Fruit fly (Drosophila melanogaster) whole organism, embryonic: ENCODE measurements around the gene Cp16.
A peak's percentile ranks its signal among the peaks of the same experiment; 100 is the strongest.

Experiments
- B-H1 ChIP-seq: fragments of 200-800 bp; sonication (Bioruptor generic); IDR thresholded peaks from 3 replicates; pipeline ENCODE4 v1.3.6; 2022; ENCODE audit warnings: missing biosample characterization, missing genetic modification characterization
- BtbVII ChIP-seq: fragments of 200-800 bp; sonication (Bioruptor generic); optimal IDR thresholded peaks from 3 replicates; lab custom pipeline; 2017; ENCODE audit warnings: missing biosample characterization, mild to moderate bottlenecking, missing genetic modification characterization
- CG10209 ChIP-seq: fragments of 200-800 bp; sonication (Bioruptor generic); optimal IDR thresholded peaks from 3 replicates; lab custom pipeline; 2017; ENCODE audit warnings: missing biosample characterization, mild to moderate bottlenecking, missing genetic modification characterization, missing genetic modification reagents
- CG11695 ChIP-seq: fragments of 200-800 bp; sonication (Bioruptor generic); IDR thresholded peaks from 3 replicates; pipeline ENCODE4 v1.3.6; 2022; ENCODE audit warnings: missing biosample characterization, missing genetic modification characterization
- CG13296 ChIP-seq: fragments of 200-800 bp; sonication (Bioruptor generic); optimal IDR thresholded peaks from 3 replicates; lab custom pipeline; 2018; ENCODE audit warnings: missing biosample characterization, mild to moderate bottlenecking, missing genetic modification characterization
- CG14050 ChIP-seq: fragments of 200-800 bp; sonication (Bioruptor generic); IDR thresholded peaks from 3 replicates; pipeline ENCODE4 v1.3.6; 2022; ENCODE audit warnings: missing biosample characterization, missing genetic modification characterization
- CG16813 ChIP-seq: fragments of 200-800 bp; sonication (Bioruptor generic); IDR thresholded peaks from 3 replicates; pipeline ENCODE4 v1.3.6; 2022; ENCODE audit warnings: missing biosample characterization, missing genetic modification characterization; ENCODE audit not compliant: partially characterized antibody
- CG17385 ChIP-seq: fragments of 200-800 bp; sonication (Bioruptor generic); optimal IDR thresholded peaks from 3 replicates; lab custom pipeline; 2018; ENCODE audit warnings: missing biosample characterization, mild to moderate bottlenecking, missing genetic modification characterization
- CG18262 ChIP-seq: fragments of 200-800 bp; optimal IDR thresholded peaks from 3 replicates; lab custom pipeline; 2019; ENCODE audit warnings: missing biosample characterization, mild to moderate bottlenecking, missing genetic modification characterization, moderate library complexity
- CG18764 ChIP-seq: fragments of 200-800 bp; sonication (Bioruptor generic); optimal IDR thresholded peaks from 3 replicates; lab custom pipeline; 2016; ENCODE audit warnings: missing biosample characterization, missing genetic modification characterization
- CG2202 ChIP-seq: fragments of 200-800 bp; sonication (Bioruptor generic); optimal IDR thresholded peaks from 2 replicates; lab custom pipeline; 2018; ENCODE audit warnings: missing biosample characterization, mild to moderate bottlenecking, missing genetic modification characterization
- CG2678 ChIP-seq: fragments of 200-800 bp; sonication (Bioruptor generic); optimal IDR thresholded peaks from 3 replicates; lab custom pipeline; 2019; ENCODE audit warnings: missing biosample characterization, mild to moderate bottlenecking, missing genetic modification characterization, moderate library complexity
- CG30431 ChIP-seq: fragments of 200-800 bp; sonication (Bioruptor generic); optimal IDR thresholded peaks from 2 replicates; lab custom pipeline; 2017; ENCODE audit warnings: missing biosample characterization, missing genetic modification characterization
- CG42726 ChIP-seq: fragments of 200-800 bp; sonication (Bioruptor generic); IDR thresholded peaks from 2 replicates; pipeline ENCODE4 v1.3.6; 2022; ENCODE audit warnings: missing biosample characterization, missing genetic modification characterization; ENCODE audit not compliant: partially characterized antibody
- CG43689 ChIP-seq: fragments of 200-800 bp; sonication (Bioruptor generic); IDR thresholded peaks from 2 replicates; pipeline ENCODE4 v1.3.6; 2022; ENCODE audit warnings: missing biosample characterization, missing genetic modification characterization
- CG4707 ChIP-seq: fragments of 200-800 bp; sonication (Bioruptor generic); optimal IDR thresholded peaks from 2 replicates; lab custom pipeline; 2018; ENCODE audit warnings: missing biosample characterization, mild to moderate bottlenecking, missing genetic modification characterization, moderate library complexity
- D ChIP-seq, 2 experiments: fragments of 200-800 bp in 1 of 2; fragments of >200 bp in 1 of 2; sonication (Bioruptor generic) in 1 of 2; optimal IDR thresholded peaks; 2 replicates in 1 of 2; 3 replicates in 1 of 2; lab custom pipeline; 2017; ENCODE audit warnings: mild to moderate bottlenecking in 1 of 2, missing biosample characterization in 1 of 2, missing genetic modification characterization in 1 of 2, missing genetic modification reagents in 1 of 2
- E2f2 ChIP-seq: fragments of 200-800 bp; sonication (Bioruptor generic); IDR thresholded peaks from 2 replicates; pipeline ENCODE4 v1.3.6; 2022; ENCODE audit warnings: missing biosample characterization, missing genetic modification characterization
- ERR ChIP-seq: fragments of 200-800 bp; sonication (Bioruptor generic); optimal IDR thresholded peaks from 2 replicates; lab custom pipeline; 2016; ENCODE audit warnings: missing biosample characterization, missing genetic modification characterization
- GATAe ChIP-seq: fragments of 200-800 bp; sonication (Bioruptor generic); conservative IDR thresholded peaks from 2 replicates; pipeline ENCODE4 v1.3.6; 2022; ENCODE audit warnings: missing biosample characterization, missing genetic modification characterization
- HLH3B ChIP-seq: fragments of 200-800 bp; sonication (Bioruptor generic); IDR thresholded peaks from 2 replicates; pipeline ENCODE4 v1.3.6; 2022; ENCODE audit warnings: missing biosample characterization, missing genetic modification characterization
- HLHmδ ChIP-seq: fragments of 200-800 bp; sonication (Bioruptor generic); optimal IDR thresholded peaks from 2 replicates; lab custom pipeline; 2018; ENCODE audit warnings: missing biosample characterization, mild to moderate bottlenecking, missing genetic modification characterization, moderate library complexity
- Hmr ChIP-seq: fragments of 200-800 bp; sonication (Bioruptor generic); optimal IDR thresholded peaks from 3 replicates; lab custom pipeline; 2017; ENCODE audit warnings: mild to moderate bottlenecking, missing biosample characterization, missing genetic modification reagents, missing genetic modification characterization
- Mrtf ChIP-seq: fragments of 200-800 bp; sonication (Bioruptor generic); IDR thresholded peaks from 3 replicates; pipeline ENCODE4 v1.3.6; 2022; ENCODE audit warnings: missing biosample characterization, missing genetic modification characterization
- Oli ChIP-seq: fragments of 200-800 bp; sonication (Bioruptor generic); optimal IDR thresholded peaks from 2 replicates; lab custom pipeline; 2018; ENCODE audit warnings: missing biosample characterization, mild to moderate bottlenecking, missing genetic modification characterization, moderate library complexity
- Rfx ChIP-seq: fragments of 200-800 bp; sonication (Bioruptor generic); IDR thresholded peaks from 2 replicates; pipeline ENCODE4 v1.3.6; 2022; ENCODE audit warnings: missing biosample characterization, missing genetic modification characterization
- Sin3A ChIP-seq: fragments of >200 bp; optimal IDR thresholded peaks from 2 replicates; lab custom pipeline; 2018
- Tbp ChIP-seq: fragments of >200 bp; optimal IDR thresholded peaks from 2 replicates; lab custom pipeline; 2018; ENCODE audit warnings: missing biosample characterization, missing genetic modification characterization
- Trl ChIP-seq, 3 experiments: fragments of >200 bp in 2 of 3; fragments of 200-800 bp in 1 of 3; sonication (Bioruptor generic) in 1 of 3; optimal IDR thresholded peaks; 2 replicates in 1 of 3; 3 replicates in 2 of 3; lab custom pipeline; 2016 to 2017; ENCODE audit warnings: missing biosample characterization in 1 of 3, missing genetic modification characterization in 1 of 3
- Xbp1 ChIP-seq: fragments of 200-800 bp; sonication (Bioruptor generic); optimal IDR thresholded peaks from 3 replicates; lab custom pipeline; 2016; ENCODE audit warnings: missing biosample characterization, mild to moderate bottlenecking, missing genetic modification characterization
- chif ChIP-seq, 2 experiments: fragments of 200-800 bp; sonication (Bioruptor generic); optimal IDR thresholded peaks; 3 replicates each; lab custom pipeline; 2016; ENCODE audit warnings: missing biosample characterization in 2 of 2, missing genetic modification characterization in 2 of 2
- crc ChIP-seq: fragments of 200-800 bp; sonication (Bioruptor generic); optimal IDR thresholded peaks from 2 replicates; lab custom pipeline; 2016; ENCODE audit warnings: missing biosample characterization, missing genetic modification characterization
- danr ChIP-seq: fragments of 200-800 bp; sonication (Bioruptor generic); IDR thresholded peaks from 2 replicates; pipeline ENCODE4 v1.3.6; 2022; ENCODE audit warnings: missing biosample characterization, missing genetic modification characterization
- dysf ChIP-seq: fragments of 200-800 bp; sonication (Bioruptor generic); IDR thresholded peaks from 3 replicates; pipeline ENCODE4 v1.3.6; 2022; ENCODE audit warnings: missing biosample characterization, missing genetic modification characterization
- ewg ChIP-seq: fragments of 200-800 bp; sonication (Bioruptor generic); optimal IDR thresholded peaks from 3 replicates; lab custom pipeline; 2017; ENCODE audit warnings: mild to moderate bottlenecking, missing biosample characterization, missing genetic modification reagents, missing genetic modification characterization
- fd96Cb ChIP-seq: fragments of 200-800 bp; sonication (Bioruptor generic); optimal IDR thresholded peaks from 2 replicates; lab custom pipeline; 2018; ENCODE audit warnings: missing biosample characterization, mild to moderate bottlenecking, missing genetic modification characterization, moderate library complexity
- her ChIP-seq: fragments of 200-800 bp; sonication (Bioruptor generic); optimal IDR thresholded peaks from 2 replicates; lab custom pipeline; 2016; ENCODE audit warnings: missing biosample characterization, missing genetic modification characterization
- jing ChIP-seq: fragments of 200-800 bp; sonication (Bioruptor generic); optimal IDR thresholded peaks from 2 replicates; lab custom pipeline; 2018; ENCODE audit warnings: missing biosample characterization, mild to moderate bottlenecking, missing genetic modification characterization
- ken ChIP-seq: fragments of 200-800 bp; sonication (Bioruptor generic); IDR thresholded peaks from 3 replicates; pipeline ENCODE4 v1.3.6; 2022; ENCODE audit warnings: missing biosample characterization, missing genetic modification characterization
- mld ChIP-seq: fragments of 200-800 bp; sonication (Bioruptor generic); IDR thresholded peaks from 3 replicates; pipeline ENCODE4 v1.3.6; 2022; ENCODE audit warnings: missing biosample characterization, missing genetic modification characterization; ENCODE audit not compliant: partially characterized antibody
- oc ChIP-seq: fragments of 200-800 bp; sonication (Bioruptor generic); optimal IDR thresholded peaks from 2 replicates; lab custom pipeline; 2018; ENCODE audit warnings: missing biosample characterization, mild to moderate bottlenecking, missing genetic modification characterization, moderate library complexity
- odd ChIP-seq: fragments of 200-800 bp; sonication (Bioruptor generic); optimal IDR thresholded peaks from 2 replicates; lab custom pipeline; 2017; ENCODE audit warnings: missing biosample characterization, mild to moderate bottlenecking, missing genetic modification characterization
- otp ChIP-seq: fragments of 200-800 bp; sonication (Bioruptor generic); IDR thresholded peaks from 3 replicates; pipeline ENCODE4, ENCODE4 v1.3.6; 2022; ENCODE audit warnings: missing biosample characterization, missing genetic modification characterization
- pan ChIP-seq, 4 experiments: fragments of >200 bp in 3 of 4; fragments of 200-800 bp in 1 of 4; sonication (Bioruptor generic) in 1 of 4; optimal IDR thresholded peaks in 3 of 4; IDR thresholded peaks in 1 of 4; 2 replicates each; pipeline versions ENCODE4 v1.3.6 to Lab custom; 2017 to 2022; ENCODE audit warnings: missing biosample characterization in 2 of 4, missing genetic modification characterization in 2 of 4, mixed read lengths in 1 of 4
- peb ChIP-seq: fragments of 200-800 bp; sonication (Bioruptor generic); IDR thresholded peaks from 2 replicates; pipeline ENCODE4 v1.3.6; 2022; ENCODE audit warnings: missing biosample characterization, missing genetic modification characterization
- prd ChIP-seq, 3 experiments: fragments of >200 bp in 2 of 3; fragments of 200-800 bp in 1 of 3; sonication (Bioruptor generic) in 1 of 3; optimal IDR thresholded peaks in 2 of 3; IDR thresholded peaks in 1 of 3; 2 replicates in 2 of 3; 3 replicates in 1 of 3; pipeline versions ENCODE4 v1.3.6 to Lab custom; 2017 to 2022; ENCODE audit warnings: missing biosample characterization in 1 of 3, missing genetic modification characterization in 1 of 3
- pzg ChIP-seq: fragments of 200-800 bp; sonication (Bioruptor generic); optimal IDR thresholded peaks from 3 replicates; lab custom pipeline; 2018; ENCODE audit warnings: missing biosample characterization, mild to moderate bottlenecking, missing genetic modification characterization, moderate library complexity
- ranshi ChIP-seq: fragments of 200-800 bp; sonication (Bioruptor generic); IDR thresholded peaks from 2 replicates; pipeline ENCODE4 v1.3.6; 2022; ENCODE audit warnings: missing biosample characterization, missing genetic modification characterization

Cp16 gene

dm6 chr3L:8696487-8696954 lies 35.2 kb upstream of the Cp16 start (continued):
- TF ChIP-seq E2f2 (peak; percentile 37; the same call in 1 of the 2 replicates), CG18262 (tag; lab: Kevin White, UChicago) (peak; percentile 44), Sin3A (lab: Kevin White, UChicago) (no peak), D (optimal IDR thresholded peaks at IDR 0.05; lab: Kevin White, UChicago) (no peak), D (GFP tag; optimal IDR thresholded peaks at IDR 0.05; lab: Kevin White, UChicago) (peak; percentile 59), HLH3B (peak; percentile 69; the same call in 1 of the 2 replicates), Oli (tag; lab: Kevin White, UChicago) (peak; percentile 40), GATAe (peak; percentile 67), Tbp (GFP tag; lab: Kevin White, UChicago) (no peak), oc (tag; lab: Kevin White, UChicago) (peak; percentile 80), peb (GFP tag; lab: Robert Waterston, UW) (peak; percentile 23; the same call in 1 of the 2 replicates), CG16813 (GFP tag; lab: Robert Waterston, UW) (no peak), CG2678 (tag; lab: Kevin White, UChicago) (peak; percentile 76), Rfx (GFP tag; lab: Robert Waterston, UW) (peak; percentile 57; the same call in 1 of the 2 replicates), ken (GFP tag; lab: Robert Waterston, UW) (peak; percentile 68; the same call in 2 of the 3 replicates), ERR (GFP tag; lab: Kevin White, UChicago) (peak; percentile 36), CG18764 (GFP tag; lab: Kevin White, UChicago) (peak; percentile 46), BtbVII (GFP tag; lab: Kevin White, UChicago) (peak; percentile 82), CG2202 (tag; lab: Kevin White, UChicago) (peak; percentile 61), odd (GFP tag; lab: Kevin White, UChicago) (peak; percentile 81), her (GFP tag; lab: Kevin White, UChicago) (no peak), Mrtf (GFP tag; lab: Robert Waterston, UW) (no peak), CG17385 (GFP tag; lab: Kevin White, UChicago) (peak; percentile 58), danr (no peak), prd (optimal IDR thresholded peaks at IDR 0.05; lab: Kevin White, UChicago) (no peak), prd (GFP tag; IDR thresholded peaks at IDR 0.05; lab: Robert Waterston, UW) (peak; percentile 40; the same call in 1 of the 3 replicates), CG10209 (GFP tag; lab: Kevin White, UChicago) (peak; percentile 75), crc (GFP tag; lab: Kevin White, UChicago) (peak; percentile 7), pan (optimal IDR thresholded peaks at IDR 0.05; lab: Kevin White, UChicago) (no peak), pan (GFP tag; optimal IDR thresholded peaks at IDR 0.05 in 1 of 2, IDR thresholded peaks at IDR 0.05 in 1 of 2) (peak in 1 of 2 experiments; percentile 61), pzg (no peak), ewg (GFP tag; lab: Kevin White, UChicago) (peak; percentile 45), CG14050 (GFP tag; lab: Robert Waterston, UW) (no peak; the same call in 2 of the 3 replicates), Xbp1 (GFP tag; lab: Kevin White, UChicago) (peak; percentile 27), CG11695 (GFP tag; lab: Robert Waterston, UW) (peak; percentile 51; the same call in 1 of the 3 replicates), otp (peak; percentile 63), HLHmδ (GFP tag; lab: Kevin White, UChicago) (peak; percentile 6), jing (no peak), mld (no peak), CG30431 (GFP tag; lab: Kevin White, UChicago) (peak; percentile 14), B-H1 (GFP tag; lab: Robert Waterston, UW) (no peak; the same call in 2 of the 3 replicates), dysf (0 out of 3 replicates have a peak, but pooled peaks have one; percentile 36), CG43689 (GFP tag; lab: Robert Waterston, UW) (no peak), CG13296 (GFP tag; lab: Kevin White, UChicago) (peak; percentile 75), Hmr (GFP tag; lab: Kevin White, UChicago) (peak; percentile 84), CG4707 (GFP tag; lab: Kevin White, UChicago) (peak; percentile 47), ranshi (GFP tag; lab: Robert Waterston, UW) (peak; percentile 5; the same call in 1 of the 2 replicates), Trl (optimal IDR thresholded peaks at IDR 0.05; lab: Kevin White, UChicago) (no peak), Trl (GFP tag; optimal IDR thresholded peaks at IDR 0.05; lab: Kevin White, UChicago) (no peak), fd96Cb (tag; lab: Kevin White, UChicago) (no peak), CG42726 (GFP tag; lab: Robert Waterston, UW) (0 out of 2 replicates have a peak, but pooled peaks have one; percentile 43), chif (GFP tag; optimal IDR thresholded peaks at IDR 0.05; lab: Kevin White, UChicago) (peak; percentile 11 to 41)
